Fruit fly (Drosophila melanogaster) whole organism, embryonic: Measurements from ENCODE around the gene Spc105R.

Experiments used
- Aef1 ChIP-seq: fragments of 200-800 bp; sonication (Bioruptor generic); IDR thresholded peaks from 3 replicates; pipeline ENCODE4 v1.3.6; 2022; ENCODE audit warnings: missing biosample characterization, missing genetic modification characterization
- BEAF-32 ChIP-seq: fragments of 200-800 bp; sonication (Bioruptor generic); optimal IDR thresholded peaks from 3 replicates; lab custom pipeline; 2017; ENCODE audit warnings: missing biosample characterization, missing genetic modification characterization, mild to moderate bottlenecking, moderate library complexity, missing genetic modification reagents
- Bgb ChIP-seq: fragments of 200-800 bp; sonication (Bioruptor generic); IDR thresholded peaks from 2 replicates; pipeline ENCODE4 v1.3.6; 2022; ENCODE audit warnings: missing biosample characterization, missing genetic modification characterization; ENCODE audit not compliant: partially characterized antibody
- C15 ChIP-seq: fragments of 200-800 bp; sonication (Bioruptor generic); IDR thresholded peaks from 3 replicates; pipeline ENCODE4 v1.3.6; 2022; ENCODE audit warnings: missing biosample characterization, missing genetic modification characterization
- CG10267 ChIP-seq: fragments of 200-800 bp; sonication (Bioruptor generic); optimal IDR thresholded peaks from 2 replicates; lab custom pipeline; 2018; ENCODE audit warnings: missing biosample characterization, mild to moderate bottlenecking, missing genetic modification characterization, moderate library complexity
- CG12104 ChIP-seq: fragments of 200-800 bp; sonication (Bioruptor generic); optimal IDR thresholded peaks from 3 replicates; lab custom pipeline; 2016; ENCODE audit warnings: missing biosample characterization, missing genetic modification characterization
- CG13287 ChIP-seq: fragments of 200-800 bp; sonication (Bioruptor generic); IDR thresholded peaks from 2 replicates; pipeline ENCODE4 v1.3.6; 2022; ENCODE audit warnings: missing biosample characterization, missing genetic modification characterization; ENCODE audit not compliant: partially characterized antibody
- CG14710 ChIP-seq: fragments of 200-800 bp; sonication (Bioruptor generic); optimal IDR thresholded peaks from 3 replicates; lab custom pipeline; 2019; ENCODE audit warnings: missing biosample characterization, mild to moderate bottlenecking, missing genetic modification characterization, moderate library complexity
- CG15514 ChIP-seq: fragments of 200-800 bp; sonication (Bioruptor generic); optimal IDR thresholded peaks from 3 replicates; lab custom pipeline; 2017; ENCODE audit warnings: missing biosample characterization, missing genetic modification characterization, mild to moderate bottlenecking, moderate library complexity, missing genetic modification reagents
- CG1603 ChIP-seq: fragments of 200-800 bp; sonication (Bioruptor generic); optimal IDR thresholded peaks from 2 replicates; lab custom pipeline; 2019; ENCODE audit warnings: missing biosample characterization, mild to moderate bottlenecking, missing genetic modification characterization, moderate library complexity
- CG17328 ChIP-seq: fragments of 200-800 bp; sonication (Bioruptor generic); IDR thresholded peaks from 2 replicates; pipeline ENCODE4 v1.3.6; 2022; ENCODE audit warnings: missing biosample characterization, missing genetic modification characterization
- CG17829 ChIP-seq: fragments of 200-800 bp; optimal IDR thresholded peaks from 2 replicates; lab custom pipeline; 2019; ENCODE audit warnings: missing biosample characterization, mild to moderate bottlenecking, missing genetic modification characterization, moderate library complexity
- CG2116 ChIP-seq: fragments of 200-800 bp; sonication (Bioruptor generic); optimal IDR thresholded peaks from 3 replicates; lab custom pipeline; 2018; ENCODE audit warnings: missing biosample characterization, mild to moderate bottlenecking, missing genetic modification characterization
- CG33213 ChIP-seq: fragments of 200-800 bp; sonication (Bioruptor generic); optimal IDR thresholded peaks from 3 replicates; lab custom pipeline; 2016; ENCODE audit warnings: missing biosample characterization, missing genetic modification characterization
- CG3847 ChIP-seq: fragments of 200-800 bp; sonication (Bioruptor generic); IDR thresholded peaks from 2 replicates; pipeline ENCODE4 v1.3.6; 2022; ENCODE audit warnings: missing biosample characterization, missing genetic modification characterization
- CG4617 ChIP-seq: fragments of 200-800 bp; sonication (Bioruptor generic); optimal IDR thresholded peaks from 3 replicates; lab custom pipeline; 2016; ENCODE audit warnings: missing biosample characterization, missing genetic modification characterization, borderline replicate concordance
- CG4707 ChIP-seq: fragments of 200-800 bp; sonication (Bioruptor generic); optimal IDR thresholded peaks from 2 replicates; lab custom pipeline; 2018; ENCODE audit warnings: missing biosample characterization, mild to moderate bottlenecking, missing genetic modification characterization, moderate library complexity
- CG5953 ChIP-seq: fragments of 200-800 bp; sonication (Bioruptor generic); IDR thresholded peaks from 2 replicates; pipeline ENCODE4 v1.3.6; 2022; ENCODE audit warnings: missing biosample characterization, missing genetic modification characterization
- CG6689 ChIP-seq: fragments of 200-800 bp; sonication (Bioruptor generic); IDR thresholded peaks from 2 replicates; pipeline ENCODE4 v1.3.6; 2022; ENCODE audit warnings: missing biosample characterization, missing genetic modification characterization
- CG6791 ChIP-seq: fragments of 200-800 bp; sonication (Bioruptor generic); IDR thresholded peaks from 3 replicates; pipeline ENCODE4 v1.3.6; 2022; ENCODE audit warnings: missing biosample characterization, missing genetic modification characterization; ENCODE audit not compliant: partially characterized antibody
- CG6854 ChIP-seq: fragments of 200-800 bp; sonication (Bioruptor generic); optimal IDR thresholded peaks from 3 replicates; lab custom pipeline; 2017; ENCODE audit warnings: missing biosample characterization, mild to moderate bottlenecking, missing genetic modification characterization
- CG8290 ChIP-seq, 3 experiments: fragments of 200-800 bp; sonication (Bioruptor generic); optimal IDR thresholded peaks; 2 replicates each; lab custom pipeline; 2016 to 2019; ENCODE audit warnings: missing biosample characterization in 3 of 3, missing genetic modification characterization in 3 of 3, mild to moderate bottlenecking in 2 of 3, moderate library complexity in 1 of 3
- CG9797 ChIP-seq: fragments of 200-800 bp; sonication (Bioruptor generic); optimal IDR thresholded peaks from 3 replicates; lab custom pipeline; 2018; ENCODE audit warnings: missing biosample characterization, mild to moderate bottlenecking, missing genetic modification characterization
- Dll ChIP-seq: fragments of 200-800 bp; sonication (Bioruptor generic); IDR thresholded peaks from 4 replicates; pipeline ENCODE4 v1.3.6; 2022; ENCODE audit warnings: missing biosample characterization, missing genetic modification characterization; ENCODE audit not compliant: partially characterized antibody
- E2f2 ChIP-seq: fragments of 200-800 bp; sonication (Bioruptor generic); IDR thresholded peaks from 2 replicates; pipeline ENCODE4 v1.3.6; 2022; ENCODE audit warnings: missing biosample characterization, missing genetic modification characterization
- Elba2 ChIP-seq: fragments of 200-800 bp; sonication (Bioruptor generic); optimal IDR thresholded peaks from 3 replicates; lab custom pipeline; 2016; ENCODE audit warnings: missing biosample characterization, missing genetic modification characterization
- Ets65A ChIP-seq: fragments of 200-800 bp; sonication (Bioruptor generic); peaks from one replicate; lab custom pipeline; 2016; ENCODE audit warnings: missing biosample characterization, missing genetic modification characterization
- Ets97D ChIP-seq: fragments of 200-800 bp; sonication (Bioruptor generic); optimal IDR thresholded peaks from 3 replicates; lab custom pipeline; 2016; ENCODE audit warnings: missing biosample characterization, missing genetic modification characterization
- HLHmδ ChIP-seq: fragments of 200-800 bp; sonication (Bioruptor generic); optimal IDR thresholded peaks from 2 replicates; lab custom pipeline; 2018; ENCODE audit warnings: missing biosample characterization, mild to moderate bottlenecking, missing genetic modification characterization, moderate library complexity
- HmgZ ChIP-seq: fragments of 200-800 bp; sonication (Bioruptor generic); optimal IDR thresholded peaks from 2 replicates; lab custom pipeline; 2018; ENCODE audit warnings: missing biosample characterization, mild to moderate bottlenecking, missing genetic modification characterization
- MBD-R2 ChIP-seq: fragments of 200-800 bp; sonication (Bioruptor generic); IDR thresholded peaks from 2 replicates; pipeline ENCODE4 v1.3.6; 2022; ENCODE audit warnings: missing biosample characterization, missing genetic modification characterization
- NC2β ChIP-seq: fragments of 200-800 bp; sonication (Bioruptor generic); optimal IDR thresholded peaks from 2 replicates; lab custom pipeline; 2016; ENCODE audit warnings: missing biosample characterization, missing genetic modification characterization
- Neu2 ChIP-seq: fragments of 200-800 bp; sonication (Bioruptor generic); optimal IDR thresholded peaks from 3 replicates; lab custom pipeline; 2016; ENCODE audit warnings: missing biosample characterization, missing genetic modification characterization, borderline replicate concordance
- Opbp ChIP-seq: fragments of 200-800 bp; sonication (Bioruptor generic); IDR thresholded peaks from 3 replicates; pipeline ENCODE4 v1.3.6; 2022; ENCODE audit warnings: missing biosample characterization, missing genetic modification characterization; ENCODE audit not compliant: partially characterized antibody
- Sry-δ ChIP-seq: fragments of 200-800 bp; sonication (Bioruptor generic); optimal IDR thresholded peaks from 2 replicates; lab custom pipeline; 2016; ENCODE audit warnings: missing biosample characterization, missing genetic modification characterization
- YL-1 ChIP-seq: fragments of 200-800 bp; sonication (Bioruptor generic); optimal IDR thresholded peaks from 3 replicates; lab custom pipeline; 2017; ENCODE audit warnings: missing biosample characterization, mild to moderate bottlenecking, missing genetic modification characterization
- amos ChIP-seq: fragments of 200-800 bp; sonication (Bioruptor generic); IDR thresholded peaks from 2 replicates; pipeline ENCODE4 v1.3.6; 2022; ENCODE audit warnings: missing biosample characterization, missing genetic modification characterization; ENCODE audit not compliant: partially characterized antibody
- bab2 ChIP-seq: fragments of 200-800 bp; sonication (Bioruptor generic); optimal IDR thresholded peaks from 2 replicates; lab custom pipeline; 2016; ENCODE audit warnings: missing biosample characterization, missing genetic modification characterization
- chinmo ChIP-seq: fragments of 200-800 bp; sonication (Bioruptor generic); IDR thresholded peaks from 4 replicates; pipeline ENCODE4 v1.3.6; 2022; ENCODE audit warnings: missing biosample characterization, missing genetic modification characterization; ENCODE audit not compliant: partially characterized antibody
- fd3F ChIP-seq: fragments of 200-800 bp; sonication (Bioruptor generic); optimal IDR thresholded peaks from 2 replicates; lab custom pipeline; 2018; ENCODE audit warnings: missing biosample characterization, mild to moderate bottlenecking, missing genetic modification characterization, moderate library complexity
- insv ChIP-seq, 2 experiments: fragments of 200-800 bp; sonication (Bioruptor generic); optimal IDR thresholded peaks; 3 replicates each; lab custom pipeline; 2016 to 2018; ENCODE audit warnings: missing biosample characterization in 2 of 2, missing genetic modification characterization in 2 of 2
- knrl ChIP-seq: fragments of 200-800 bp; sonication (Bioruptor generic); IDR thresholded peaks from 3 replicates; pipeline ENCODE4 v1.3.6; 2022; ENCODE audit warnings: missing biosample characterization, missing genetic modification characterization; ENCODE audit not compliant: partially characterized antibody
- pb ChIP-seq: fragments of 200-800 bp; sonication (Bioruptor generic); optimal IDR thresholded peaks from 3 replicates; lab custom pipeline; 2016; ENCODE audit warnings: missing biosample characterization, missing genetic modification characterization
- peb ChIP-seq: fragments of 200-800 bp; sonication (Bioruptor generic); IDR thresholded peaks from 2 replicates; pipeline ENCODE4 v1.3.6; 2022; ENCODE audit warnings: missing biosample characterization, missing genetic modification characterization
- psq ChIP-seq: fragments of 200-800 bp; sonication (Bioruptor generic); optimal IDR thresholded peaks from 2 replicates; lab custom pipeline; 2017; ENCODE audit warnings: missing biosample characterization, missing genetic modification characterization
- pzg ChIP-seq: fragments of 200-800 bp; sonication (Bioruptor generic); optimal IDR thresholded peaks from 3 replicates; lab custom pipeline; 2018; ENCODE audit warnings: missing biosample characterization, mild to moderate bottlenecking, missing genetic modification characterization, moderate library complexity
- trem ChIP-seq: fragments of 200-800 bp; optimal IDR thresholded peaks from 3 replicates; lab custom pipeline; 2019; ENCODE audit warnings: missing biosample characterization, mild to moderate bottlenecking, missing genetic modification characterization, moderate library complexity
- vnd ChIP-seq: fragments of 200-800 bp; sonication (Bioruptor generic); IDR thresholded peaks from 3 replicates; pipeline ENCODE4 v1.3.6; 2022; ENCODE audit warnings: missing biosample characterization, missing genetic modification characterization; ENCODE audit not compliant: partially characterized antibody

Spc105R gene

dm6 chr3L:20800208-20800607, at the start of gene Spc105R:
Gene Spc105R (plus strand): TSS chr3L:20800410.
- TF ChIP-seq Dll (GFP tag; lab: Robert Waterston, UW) (peak; percentile 53; the same call in 2 of the 4 replicates), Ets97D (peak; percentile 86), insv (GFP tag; optimal IDR thresholded peaks at IDR 0.05; lab: Kevin White, UChicago) (peak in 1 of 2 experiments; percentile 80), CG17328 (GFP tag; lab: Robert Waterston, UW) (no peak), YL-1 (peak; percentile 54), CG8290 (GFP tag; optimal IDR thresholded peaks at IDR 0.05; lab: Kevin White, UChicago) (no peak), CG8290 (tag; optimal IDR thresholded peaks at IDR 0.05; lab: Kevin White, UChicago) (no peak), CG17829 (tag; lab: Kevin White, UChicago) (peak; percentile 26), CG10267 (tag; lab: Kevin White, UChicago) (peak; percentile 37), Sry-δ (GFP tag; lab: Kevin White, UChicago) (peak; percentile 62), peb (no peak), Neu2 (GFP tag; lab: Kevin White, UChicago) (no peak), CG2116 (GFP tag; lab: Kevin White, UChicago) (peak; percentile 32), CG6689 (GFP tag; lab: Robert Waterston, UW) (no peak), CG1603 (tag; lab: Kevin White, UChicago) (peak; percentile 80), CG14710 (peak; percentile 52), chinmo (GFP tag; lab: Robert Waterston, UW) (0 out of 4 replicates have a peak, but pooled peaks have one; percentile 35), trem (tag; lab: Kevin White, UChicago) (peak; percentile 76), Opbp (GFP tag; lab: Robert Waterston, UW) (peak; percentile 57; the same call in 1 of the 3 replicates), bab2 (GFP tag; lab: Kevin White, UChicago) (no peak), CG5953 (GFP tag; lab: Robert Waterston, UW) (no peak), CG4707 (no peak), pzg (GFP tag; lab: Kevin White, UChicago) (peak; percentile 76), CG3847 (0 out of 2 replicates have a peak, but pooled peaks have one; percentile 25), CG15514 (GFP tag; lab: Kevin White, UChicago) (peak; percentile 25), CG4617 (GFP tag; lab: Kevin White, UChicago) (peak; percentile 7), knrl (GFP tag; lab: Robert Waterston, UW) (0 out of 3 replicates have a peak, but pooled peaks have one; percentile 12), HLHmδ (GFP tag; lab: Kevin White, UChicago) (no peak), C15 (no peak), Aef1 (GFP tag; lab: Robert Waterston, UW) (no peak), E2f2 (GFP tag; lab: Robert Waterston, UW) (peak; percentile 90), Bgb (peak; percentile 23; the same call in 1 of the 2 replicates), NC2β (GFP tag; lab: Kevin White, UChicago) (no peak), CG9797 (peak; percentile 82), fd3F (GFP tag; lab: Kevin White, UChicago) (no peak), psq (GFP tag; lab: Kevin White, UChicago) (no peak), Ets65A (GFP tag; lab: Kevin White, UChicago) (no peak), BEAF-32 (GFP tag; lab: Kevin White, UChicago) (peak; percentile 55), pb (GFP tag; lab: Kevin White, UChicago) (no peak), vnd (GFP tag; lab: Robert Waterston, UW) (peak; percentile 35; the same call in 1 of the 3 replicates), CG6791 (peak; percentile 43; the same call in 2 of the 3 replicates), amos (peak; percentile 31; the same call in 1 of the 2 replicates), Elba2 (peak; percentile 65), CG33213 (peak; percentile 73), CG6854 (GFP tag; lab: Kevin White, UChicago) (no peak), CG13287 (GFP tag; lab: Robert Waterston, UW) (peak; percentile 56; the same call in 1 of the 2 replicates), CG12104 (GFP tag; lab: Kevin White, UChicago) (no peak), MBD-R2 (peak; percentile 74), HmgZ (peak; percentile 7)
